Fruit fly (Drosophila melanogaster): ENCODE data around the gene CG7900.

The CG7900 gene

dm6 chr3R:8112880-8113832, 19.2 kb downstream of the CG7900 start (continued):
- TF ChIP-seq maf-S (GFP tag; optimal IDR thresholded peaks at IDR 0.05) (peak; percentile 87), Pdp1 (GFP tag; optimal IDR thresholded peaks at IDR 0.05) (peak; percentile 75 to 79), Dll (GFP tag; IDR thresholded peaks at IDR 0.05; ENCODE audit: partially characterized antibody) (no peak), Bdp1 (GFP tag; optimal IDR thresholded peaks at IDR 0.05) (peak; percentile 65), hbn (GFP tag; IDR thresholded peaks at IDR 0.05; ENCODE audit: partially characterized antibody) (no peak), Hsf (GFP tag; optimal IDR thresholded peaks at IDR 0.05) (peak; percentile 82), odd (GFP tag; optimal IDR thresholded peaks at IDR 0.05) (peak; percentile 77), her (GFP tag; optimal IDR thresholded peaks at IDR 0.05) (peak; percentile 74), CG4730 (GFP tag; IDR thresholded peaks at IDR 0.05) (peak; percentile 39; the same call in 1 of the 2 replicates), CG12769 (tag; optimal IDR thresholded peaks at IDR 0.05) (peak; percentile 22), CG15601 (tag; optimal IDR thresholded peaks at IDR 0.05) (peak; percentile 74), bowl (GFP tag; IDR thresholded peaks at IDR 0.05) (no peak), CG31224 (GFP tag; IDR thresholded peaks at IDR 0.05) (peak; percentile 33; the same call in 1 of the 2 replicates), lov (optimal IDR thresholded peaks at IDR 0.05) (no peak), lov (GFP tag; IDR thresholded peaks at IDR 0.05) (no peak), CG1792 (GFP tag; optimal IDR thresholded peaks at IDR 0.05) (peak; percentile 45), E2f2 (GFP tag; IDR thresholded peaks at IDR 0.05) (peak; percentile 47), Chrac-16 (GFP tag; optimal IDR thresholded peaks at IDR 0.05) (peak; percentile 61), NC2α (GFP tag; optimal IDR thresholded peaks at IDR 0.05) (peak; percentile 59), CG13296 (GFP tag; optimal IDR thresholded peaks at IDR 0.05) (peak; percentile 56), jumu (GFP tag; optimal IDR thresholded peaks at IDR 0.05) (peak; percentile 73), cg (GFP tag; optimal IDR thresholded peaks at IDR 0.05) (no peak), CG2199 (GFP tag; IDR thresholded peaks at IDR 0.05) (no peak), klu (GFP tag; IDR thresholded peaks at IDR 0.05) (0 out of 2 replicates have a peak, but pooled peaks have one; percentile 9), Aef1 (GFP tag; IDR thresholded peaks at IDR 0.05) (peak; percentile 70), CG6689 (GFP tag; IDR thresholded peaks at IDR 0.05) (peak; percentile 58), ken (GFP tag; IDR thresholded peaks at IDR 0.05) (peak; percentile 66; the same call in 2 of the 3 replicates), Sin3A (optimal IDR thresholded peaks at IDR 0.05) (no peak), Xrp1 (GFP tag; IDR thresholded peaks at IDR 0.05) (peak; percentile 57; the same call in 1 of the 2 replicates), h (optimal IDR thresholded peaks at IDR 0.05) (no peak), tap (tag; optimal IDR thresholded peaks at IDR 0.05) (peak; percentile 39), al (GFP tag; IDR thresholded peaks at IDR 0.05) (no peak), mld (GFP tag; IDR thresholded peaks at IDR 0.05; ENCODE audit: partially characterized antibody) (no peak), TFAM (GFP tag; optimal IDR thresholded peaks at IDR 0.05) (peak; percentile 10), YL-1 (GFP tag; optimal IDR thresholded peaks at IDR 0.05) (peak; percentile 29), bab2 (GFP tag; optimal IDR thresholded peaks at IDR 0.05) (peak; percentile 81), bsh (GFP tag; optimal IDR thresholded peaks at IDR 0.05) (peak; percentile 80), CG8924 (tag; optimal IDR thresholded peaks at IDR 0.05) (peak; percentile 73), CG18476 (GFP tag; optimal IDR thresholded peaks at IDR 0.05) (peak; percentile 82), NfI (GFP tag; optimal IDR thresholded peaks at IDR 0.05) (peak; percentile 84), CG33557 (GFP tag; optimal IDR thresholded peaks at IDR 0.05) (peak; percentile 40), btn (GFP tag; optimal IDR thresholded peaks at IDR 0.05) (peak; percentile 71), Atf-2 (GFP tag; optimal IDR thresholded peaks at IDR 0.05) (peak; percentile 87), usp (GFP tag; optimal IDR thresholded peaks at IDR 0.05) (no peak), eve (GFP tag; optimal IDR thresholded peaks at IDR 0.05) (peak in 1 of 2 experiments; percentile 92), tgo (GFP tag; IDR thresholded peaks at IDR 0.05) (peak; percentile 29; the same call in 1 of the 3 replicates), Scr (GFP tag; IDR thresholded peaks at IDR 0.05; ENCODE audit: partially characterized antibody) (no peak), exex (tag; optimal IDR thresholded peaks at IDR 0.05) (peak; percentile 4), H15 (GFP tag; IDR thresholded peaks at IDR 0.05) (peak; percentile 60; the same call in 2 of the 3 replicates)

All from whole organism, embryonic.